Fruit fly (Drosophila melanogaster) whole organism, embryonic: ENCODE results near the gene Piezo.

Source experiments
- ATbp ChIP-seq: fragments of 200-800 bp; sonication (Bioruptor generic); optimal IDR thresholded peaks from 2 replicates; lab custom pipeline; 2017; ENCODE audit warnings: missing biosample characterization, mild to moderate bottlenecking, missing genetic modification characterization, missing genetic modification reagents
- Aef1 ChIP-seq: fragments of 200-800 bp; sonication (Bioruptor generic); IDR thresholded peaks from 3 replicates; pipeline ENCODE4 v1.3.6; 2022; ENCODE audit warnings: missing biosample characterization, missing genetic modification characterization
- Bdp1 ChIP-seq: fragments of 200-800 bp; sonication (Bioruptor generic); optimal IDR thresholded peaks from 3 replicates; lab custom pipeline; 2016; ENCODE audit warnings: missing biosample characterization, missing genetic modification characterization
- CG1024 ChIP-seq: fragments of 200-800 bp; sonication (Bioruptor generic); IDR thresholded peaks from 2 replicates; pipeline ENCODE4 v1.3.6; 2022; ENCODE audit warnings: missing biosample characterization, missing genetic modification characterization
- CG10267 ChIP-seq: fragments of 200-800 bp; sonication (Bioruptor generic); optimal IDR thresholded peaks from 2 replicates; lab custom pipeline; 2018; ENCODE audit warnings: missing biosample characterization, mild to moderate bottlenecking, missing genetic modification characterization, moderate library complexity
- CG10366 ChIP-seq: fragments of 200-800 bp; sonication (Bioruptor generic); IDR thresholded peaks from 2 replicates; pipeline ENCODE4 v1.3.6; 2022; ENCODE audit warnings: missing biosample characterization, missing genetic modification characterization
- CG10654 ChIP-seq: fragments of 200-800 bp; sonication (Bioruptor generic); optimal IDR thresholded peaks from 2 replicates; lab custom pipeline; 2016; ENCODE audit warnings: missing biosample characterization, missing genetic modification characterization
- CG10979 ChIP-seq: fragments of 200-800 bp; sonication (Bioruptor generic); optimal IDR thresholded peaks from 2 replicates; lab custom pipeline; 2018; ENCODE audit warnings: missing biosample characterization, mild to moderate bottlenecking, missing genetic modification characterization, moderate library complexity
- CG11093 ChIP-seq: fragments of 200-800 bp; sonication (Bioruptor generic); IDR thresholded peaks from 3 replicates; pipeline ENCODE4 v1.3.6; 2022; ENCODE audit warnings: missing biosample characterization, missing genetic modification characterization
- CG11696 ChIP-seq: fragments of 200-800 bp; sonication (Bioruptor generic); IDR thresholded peaks from 2 replicates; pipeline ENCODE4 v1.3.6; 2022; ENCODE audit warnings: missing biosample characterization, missing genetic modification characterization
- CG13123 ChIP-seq: fragments of 200-800 bp; sonication (Bioruptor generic); optimal IDR thresholded peaks from 2 replicates; lab custom pipeline; 2016; ENCODE audit warnings: missing biosample characterization, missing genetic modification characterization
- CG13624 ChIP-seq: fragments of 200-800 bp; sonication (Bioruptor generic); optimal IDR thresholded peaks from 2 replicates; lab custom pipeline; 2016; ENCODE audit warnings: missing biosample characterization, missing genetic modification characterization
- CG14050 ChIP-seq: fragments of 200-800 bp; sonication (Bioruptor generic); IDR thresholded peaks from 3 replicates; pipeline ENCODE4 v1.3.6; 2022; ENCODE audit warnings: missing biosample characterization, missing genetic modification characterization
- CG14667 ChIP-seq: fragments of 200-800 bp; sonication (Bioruptor generic); IDR thresholded peaks from 2 replicates; pipeline ENCODE4 v1.3.6; 2022; ENCODE audit warnings: missing biosample characterization, missing genetic modification characterization
- CG14860 ChIP-seq: fragments of 200-800 bp; sonication (Bioruptor generic); IDR thresholded peaks from 3 replicates; pipeline ENCODE4 v1.3.6; 2022; ENCODE audit warnings: missing biosample characterization, missing genetic modification characterization; ENCODE audit not compliant: partially characterized antibody
- CG15269 ChIP-seq: fragments of 200-800 bp; sonication (Bioruptor generic); optimal IDR thresholded peaks from 2 replicates; lab custom pipeline; 2018; ENCODE audit warnings: missing biosample characterization, mild to moderate bottlenecking, missing genetic modification characterization, moderate library complexity
- CG1602 ChIP-seq: fragments of 200-800 bp; sonication (Bioruptor generic); optimal IDR thresholded peaks from 3 replicates; lab custom pipeline; 2016; ENCODE audit warnings: missing biosample characterization, missing genetic modification characterization
- CG16779 ChIP-seq: fragments of 200-800 bp; sonication (Bioruptor generic); IDR thresholded peaks from 2 replicates; pipeline ENCODE4 v1.3.6; 2022; ENCODE audit warnings: missing biosample characterization, missing genetic modification characterization
- CG2116 ChIP-seq: fragments of 200-800 bp; sonication (Bioruptor generic); optimal IDR thresholded peaks from 3 replicates; lab custom pipeline; 2018; ENCODE audit warnings: missing biosample characterization, mild to moderate bottlenecking, missing genetic modification characterization
- CG32532 ChIP-seq: fragments of 200-800 bp; sonication (Bioruptor generic); IDR thresholded peaks from 2 replicates; pipeline ENCODE4 v1.3.6; 2022; ENCODE audit warnings: missing biosample characterization, missing genetic modification characterization
- CG4360 ChIP-seq: fragments of 200-800 bp; sonication (Bioruptor generic); IDR thresholded peaks from 2 replicates; pipeline ENCODE4 v1.3.6; 2022; ENCODE audit warnings: missing biosample characterization, missing genetic modification characterization
- CG7987 ChIP-seq: fragments of 200-800 bp; sonication (Bioruptor generic); optimal IDR thresholded peaks from 2 replicates; lab custom pipeline; 2018; ENCODE audit warnings: missing biosample characterization, mild to moderate bottlenecking, missing genetic modification characterization, moderate library complexity
- CG8290 ChIP-seq, 3 experiments: fragments of 200-800 bp; sonication (Bioruptor generic); optimal IDR thresholded peaks; 2 replicates each; lab custom pipeline; 2016 to 2019; ENCODE audit warnings: missing biosample characterization in 3 of 3, missing genetic modification characterization in 3 of 3, mild to moderate bottlenecking in 2 of 3, moderate library complexity in 1 of 3
- CG8765 ChIP-seq: fragments of 200-800 bp; sonication (Bioruptor generic); IDR thresholded peaks from 2 replicates; pipeline ENCODE4 v1.3.6; 2022; ENCODE audit warnings: missing biosample characterization, missing genetic modification characterization
- CG9215 ChIP-seq: fragments of 200-800 bp; sonication (Bioruptor generic); IDR thresholded peaks from 2 replicates; pipeline ENCODE4 v1.3.6; 2022; ENCODE audit warnings: missing biosample characterization, missing genetic modification characterization
- CG9797 ChIP-seq: fragments of 200-800 bp; sonication (Bioruptor generic); optimal IDR thresholded peaks from 3 replicates; lab custom pipeline; 2018; ENCODE audit warnings: missing biosample characterization, mild to moderate bottlenecking, missing genetic modification characterization
- Hmr ChIP-seq: fragments of 200-800 bp; sonication (Bioruptor generic); optimal IDR thresholded peaks from 3 replicates; lab custom pipeline; 2017; ENCODE audit warnings: mild to moderate bottlenecking, missing biosample characterization, missing genetic modification reagents, missing genetic modification characterization
- ase ChIP-seq: fragments of 200-800 bp; sonication (Bioruptor generic); IDR thresholded peaks from 3 replicates; pipeline ENCODE4 v1.3.6; 2022; ENCODE audit warnings: missing biosample characterization, missing genetic modification characterization
- ash1 ChIP-seq: fragments of 200-800 bp; sonication (Bioruptor generic); optimal IDR thresholded peaks from 2 replicates; lab custom pipeline; 2018; ENCODE audit warnings: missing biosample characterization, mild to moderate bottlenecking, missing genetic modification characterization
- bab2 ChIP-seq: fragments of 200-800 bp; sonication (Bioruptor generic); optimal IDR thresholded peaks from 2 replicates; lab custom pipeline; 2016; ENCODE audit warnings: missing biosample characterization, missing genetic modification characterization
- cas ChIP-seq: fragments of 200-800 bp; sonication (Bioruptor generic); IDR thresholded peaks from 2 replicates; pipeline ENCODE4 v1.3.6; 2022; ENCODE audit warnings: missing biosample characterization, missing genetic modification characterization
- dysf ChIP-seq: fragments of 200-800 bp; sonication (Bioruptor generic); IDR thresholded peaks from 3 replicates; pipeline ENCODE4 v1.3.6; 2022; ENCODE audit warnings: missing biosample characterization, missing genetic modification characterization
- emc ChIP-seq: fragments of 200-800 bp; sonication (Bioruptor generic); optimal IDR thresholded peaks from 2 replicates; lab custom pipeline; 2016; ENCODE audit warnings: missing biosample characterization, missing genetic modification characterization
- ems ChIP-seq: fragments of 200-800 bp; sonication (Bioruptor generic); optimal IDR thresholded peaks from 3 replicates; lab custom pipeline; 2016; ENCODE audit warnings: missing biosample characterization, missing genetic modification characterization
- gcm2 ChIP-seq: fragments of 200-800 bp; sonication (Bioruptor generic); optimal IDR thresholded peaks from 2 replicates; lab custom pipeline; 2016; ENCODE audit warnings: missing biosample characterization, missing genetic modification characterization
- grn ChIP-seq: fragments of 200-800 bp; sonication (Bioruptor generic); optimal IDR thresholded peaks from 3 replicates; lab custom pipeline; 2017; ENCODE audit warnings: missing biosample characterization, missing genetic modification characterization
- hbn ChIP-seq: fragments of 200-800 bp; sonication (Bioruptor generic); IDR thresholded peaks from 2 replicates; pipeline ENCODE4 v1.3.6; 2022; ENCODE audit warnings: missing biosample characterization, missing genetic modification characterization; ENCODE audit not compliant: partially characterized antibody
- jumu ChIP-seq: fragments of 200-800 bp; sonication (Bioruptor generic); optimal IDR thresholded peaks from 3 replicates; lab custom pipeline; 2016; ENCODE audit warnings: missing biosample characterization, missing genetic modification characterization
- lbe ChIP-seq: fragments of 200-800 bp; sonication (Bioruptor generic); optimal IDR thresholded peaks from 2 replicates; lab custom pipeline; 2016; ENCODE audit warnings: missing biosample characterization, mild to moderate bottlenecking, missing genetic modification characterization
- oc ChIP-seq: fragments of 200-800 bp; sonication (Bioruptor generic); optimal IDR thresholded peaks from 2 replicates; lab custom pipeline; 2018; ENCODE audit warnings: missing biosample characterization, mild to moderate bottlenecking, missing genetic modification characterization, moderate library complexity
- pita ChIP-seq: fragments of 200-800 bp; sonication (Bioruptor generic); optimal IDR thresholded peaks from 2 replicates; lab custom pipeline; 2017; ENCODE audit warnings: missing biosample characterization, mild to moderate bottlenecking, missing genetic modification characterization
- pnt ChIP-seq: fragments of 200-800 bp; sonication (Bioruptor generic); optimal IDR thresholded peaks from 3 replicates; lab custom pipeline; 2016; ENCODE audit warnings: missing biosample characterization, missing genetic modification characterization
- psq ChIP-seq: fragments of 200-800 bp; sonication (Bioruptor generic); optimal IDR thresholded peaks from 2 replicates; lab custom pipeline; 2017; ENCODE audit warnings: missing biosample characterization, missing genetic modification characterization
- rib ChIP-seq: fragments of 200-800 bp; sonication (Bioruptor generic); IDR thresholded peaks from 2 replicates; pipeline ENCODE4 v1.3.6; 2022; ENCODE audit warnings: missing biosample characterization, missing genetic modification characterization
- scrt ChIP-seq: fragments of 200-800 bp; sonication (Bioruptor generic); optimal IDR thresholded peaks from 2 replicates; lab custom pipeline; 2018; ENCODE audit warnings: missing biosample characterization, mild to moderate bottlenecking, missing genetic modification characterization, moderate library complexity
- stwl ChIP-seq: fragments of 200-800 bp; sonication (Bioruptor generic); optimal IDR thresholded peaks from 3 replicates; lab custom pipeline; 2018; ENCODE audit warnings: missing biosample characterization, mild to moderate bottlenecking, missing genetic modification characterization, moderate library complexity
- ttk ChIP-seq: fragments of 200-800 bp; sonication (Bioruptor generic); IDR thresholded peaks from 2 replicates; pipeline ENCODE4 v2.1.2; 2022; ENCODE audit warnings: missing biosample characterization, missing genetic modification characterization
- vnd ChIP-seq: fragments of 200-800 bp; sonication (Bioruptor generic); IDR thresholded peaks from 3 replicates; pipeline ENCODE4 v1.3.6; 2022; ENCODE audit warnings: missing biosample characterization, missing genetic modification characterization; ENCODE audit not compliant: partially characterized antibody
- wdn ChIP-seq: fragments of 200-800 bp; sonication (Bioruptor generic); IDR thresholded peaks from 2 replicates; pipeline ENCODE4 v1.3.6; 2022; ENCODE audit warnings: missing biosample characterization, missing genetic modification characterization
- wek ChIP-seq: fragments of 200-800 bp; sonication (Bioruptor generic); optimal IDR thresholded peaks from 3 replicates; lab custom pipeline; 2018; ENCODE audit warnings: missing biosample characterization, mild to moderate bottlenecking, missing genetic modification characterization, moderate library complexity

Gene Piezo

DNA sequence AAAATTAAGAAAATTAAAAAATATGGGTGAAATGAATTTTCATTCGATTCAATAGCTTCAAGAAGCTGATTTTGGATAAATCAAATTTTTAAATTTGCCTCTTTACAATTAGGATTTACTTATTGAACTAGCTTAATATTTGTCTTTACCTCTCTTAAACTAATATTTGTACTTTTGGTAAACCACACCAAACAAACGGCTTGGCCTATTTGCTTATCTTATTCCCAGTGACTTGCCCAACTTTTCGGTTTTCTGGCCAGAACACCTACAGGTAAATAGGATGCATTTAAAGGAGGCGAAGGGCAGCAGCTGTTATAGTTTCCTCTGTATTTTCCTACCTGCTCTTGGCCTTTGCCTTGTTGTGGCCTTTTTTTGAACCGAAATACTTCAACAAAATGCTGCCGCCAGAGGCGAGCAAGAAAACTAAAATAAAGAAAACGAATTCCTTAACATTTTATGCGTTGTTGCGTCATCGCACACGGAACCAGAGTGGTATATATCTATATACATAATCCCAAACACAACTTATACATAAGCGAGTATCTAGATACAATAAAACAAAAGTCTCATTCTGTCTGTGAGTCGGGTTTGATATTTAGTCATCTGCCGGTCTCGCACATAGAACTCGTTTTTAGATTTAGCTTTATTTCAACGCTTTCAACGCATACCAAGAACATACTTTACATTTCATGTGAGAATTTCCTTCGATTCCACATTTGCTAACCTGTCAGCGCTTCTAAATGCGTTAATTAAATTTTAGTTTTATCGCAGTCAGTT lies 3.1 kb downstream of the Piezo start (continued):
- no peak for TF ChIP-seq pita (GFP tag; lab: Kevin White, UChicago)
- TF ChIP-seq CG11696 (GFP tag; lab: Robert Waterston, UW), result no peak
- no peak for TF ChIP-seq CG1024
- no peak for TF ChIP-seq dysf
- no peak for TF ChIP-seq CG14667
- no peak for TF ChIP-seq CG9215 (GFP tag; lab: Robert Waterston, UW)
- no peak for TF ChIP-seq CG4360 (GFP tag; lab: Robert Waterston, UW)
- TF ChIP-seq oc (tag; lab: Kevin White, UChicago), result no peak
- TF ChIP-seq emc (GFP tag; lab: Kevin White, UChicago), result no peak
- no peak for TF ChIP-seq CG32532 (GFP tag; lab: Robert Waterston, UW)
- no peak for TF ChIP-seq CG8290 (GFP tag; optimal IDR thresholded peaks at IDR 0.05; lab: Kevin White, UChicago)
- peak in 1 of 2 experiments; percentile 27 for TF ChIP-seq CG8290 (tag; optimal IDR thresholded peaks at IDR 0.05; lab: Kevin White, UChicago)
- peak; percentile 1 for TF ChIP-seq CG15269 (tag; lab: Kevin White, UChicago)
- no peak for TF ChIP-seq vnd (GFP tag; lab: Robert Waterston, UW)
- no peak for TF ChIP-seq gcm2
- no peak for TF ChIP-seq lbe (GFP tag; lab: Kevin White, UChicago)
- TF ChIP-seq CG14860, result no peak
- TF ChIP-seq CG14050 (GFP tag; lab: Robert Waterston, UW), result no peak
- TF ChIP-seq bab2, result no peak
- no peak for TF ChIP-seq jumu (GFP tag; lab: Kevin White, UChicago)
- TF ChIP-seq cas, result no peak
- TF ChIP-seq ash1, result no peak

DNA sequence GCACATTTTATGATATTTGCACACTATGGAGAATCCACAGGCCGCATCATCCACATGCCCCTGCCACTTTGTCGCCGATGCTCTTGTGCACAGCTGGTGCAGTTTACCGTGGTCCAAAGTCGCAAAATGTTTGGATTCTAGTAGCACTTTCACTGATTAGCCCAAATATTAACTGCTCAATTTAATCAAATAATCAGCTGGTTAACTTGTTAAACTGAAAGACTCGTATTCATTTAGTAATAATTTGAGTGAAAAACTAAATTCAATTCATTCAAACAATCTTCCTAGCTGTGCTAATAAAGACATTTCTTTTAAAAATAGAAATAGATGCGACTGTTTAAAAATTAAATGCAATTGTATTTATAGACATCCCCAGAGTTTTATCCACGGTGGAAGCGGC lies 5.2 kb downstream of the Piezo start:
- TF ChIP-seq wek, result no peak
- no peak for TF ChIP-seq ems (GFP tag; lab: Kevin White, UChicago)
- TF ChIP-seq Aef1 (GFP tag; lab: Robert Waterston, UW), result no peak
- TF ChIP-seq psq (GFP tag; lab: Kevin White, UChicago), result no peak
- TF ChIP-seq CG16779 (GFP tag; lab: Robert Waterston, UW), result no peak
- no peak for TF ChIP-seq wdn (GFP tag; lab: Robert Waterston, UW)
- TF ChIP-seq CG10267, result no peak
- no peak for TF ChIP-seq CG11093
- TF ChIP-seq CG7987 (GFP tag; lab: Kevin White, UChicago), result no peak
- TF ChIP-seq gcm2, result no peak
- TF ChIP-seq CG10366, result no peak
- TF ChIP-seq grn, result no peak
- TF ChIP-seq CG1602 (GFP tag; lab: Kevin White, UChicago), result no peak
- no peak for TF ChIP-seq CG10654
- no peak for TF ChIP-seq ttk (GFP tag; lab: Robert Waterston, UW)
- no peak for TF ChIP-seq CG9797 (GFP tag; lab: Kevin White, UChicago)
- TF ChIP-seq CG13624 (GFP tag; lab: Kevin White, UChicago), result no peak
- TF ChIP-seq ase, result no peak
- TF ChIP-seq Hmr (GFP tag; lab: Kevin White, UChicago), result no peak
- TF ChIP-seq, all 482 proteins: peak for 0

dm6 chr2L:8170600-8171182 lies 7.8 kb downstream of the Piezo start:
- TF ChIP-seq scrt (GFP tag; lab: Kevin White, UChicago), result peak; percentile 22
- no peak for TF ChIP-seq stwl
- no peak for TF ChIP-seq Bdp1 (GFP tag; lab: Kevin White, UChicago)
- TF ChIP-seq CG8765 (GFP tag; lab: Robert Waterston, UW), result no peak
- TF ChIP-seq rib, result 0 out of 2 replicates have a peak, but pooled peaks have one; percentile 35
- TF ChIP-seq pnt (GFP tag; lab: Kevin White, UChicago), result no peak
- TF ChIP-seq ATbp (GFP tag; lab: Kevin White, UChicago), result no peak
- no peak for TF ChIP-seq hbn (GFP tag; lab: Robert Waterston, UW)
- no peak for TF ChIP-seq CG13123
- TF ChIP-seq CG10979 (tag; lab: Kevin White, UChicago), result no peak
- no peak for TF ChIP-seq CG2116 (GFP tag; lab: Kevin White, UChicago)
